Worm (Caenorhabditis elegans) whole organism, L1 larva: Measurements from ENCODE around the gene gon-4.

ENCODE experiments used
- mab-9 ChIP-seq: fragments of 200-800 bp; sonication (Bioruptor generic); IDR thresholded peaks from 2 replicates; pipeline ENCODE4 v1.3.6; 2022; ENCODE audit warnings: missing genetic modification reagents, missing genetic modification characterization, missing compliant biosample characterization
- ztf-11 ChIP-seq, 2 experiments: sonication (generic microtip); optimal IDR thresholded peaks; 2 replicates each; lab custom pipeline; 2016 to 2017; ENCODE audit warnings: missing genetic modification characterization in 2 of 2, missing biosample characterization in 1 of 2, missing compliant biosample characterization in 1 of 2

DNA sequence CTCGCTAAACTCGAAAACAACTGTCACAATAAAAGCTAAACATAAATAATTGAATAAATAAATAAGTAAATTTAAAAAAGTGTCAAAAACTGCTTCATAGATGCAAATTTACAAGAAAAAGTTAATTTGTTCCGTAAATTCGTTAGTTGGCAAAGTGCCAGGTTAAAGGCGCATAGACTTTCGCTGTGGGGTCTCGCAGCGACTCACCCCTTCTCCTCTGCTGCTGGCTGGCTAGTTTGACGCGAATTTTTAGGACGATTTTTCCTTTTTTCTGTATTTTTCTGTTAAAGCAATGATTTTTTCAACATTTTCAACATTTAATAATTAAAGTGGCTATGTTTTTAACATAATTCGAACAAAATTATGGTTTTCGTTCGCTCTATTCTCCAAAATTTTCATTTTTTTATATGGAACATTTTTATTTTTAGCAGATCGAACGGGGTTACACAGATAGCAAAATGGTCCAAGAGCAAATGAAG is 21.3 kb upstream of the gon-4 start, which contains the start of gene rack-1:
- no peak for TF ChIP-seq mab-9 (GFP tag; lab: Robert Waterston, UW)
- TF ChIP-seq ztf-11 (tag; optimal IDR thresholded peaks at IDR 0.05; lab: Kevin White, UChicago), result no peak
